Worm (Caenorhabditis elegans) whole organism, L3 larva: ENCODE data around the gene C38C6.3.

Experiments
- elt-1 ChIP-seq: fragments of 150-350 bp; optimal IDR thresholded peaks from 2 replicates; lab custom pipeline; 2014; ENCODE audit warnings: missing biosample characterization, missing genetic modification characterization
- nhr-77 ChIP-seq: fragments of 150-350 bp; optimal IDR thresholded peaks from 2 replicates; lab custom pipeline; 2014; ENCODE audit warnings: missing biosample characterization, missing genetic modification characterization

- no peak for TF ChIP-seq nhr-77 (tag; lab: Kevin White, UChicago)
- TF ChIP-seq elt-1 (tag; lab: Kevin White, UChicago): no peak
Observed at ce11 chrII:14602735-14603134, 30.2 kb upstream of the C38C6.3 start.
